Worm (Caenorhabditis elegans) whole organism, midembryonic: ENCODE data around the gene unc-9.

Experiments used
- T22C8.4 ChIP-seq: fragments of 200-800 bp; sonication (Bioruptor generic); IDR thresholded peaks from 2 replicates; pipeline ENCODE4 v1.3.6; 2022; ENCODE audit warnings: missing genetic modification characterization, missing compliant biosample characterization
- cog-1 ChIP-seq: sonication (generic microtip); optimal IDR thresholded peaks from 2 replicates; lab custom pipeline; 2016; ENCODE audit warnings: missing genetic modification characterization, missing compliant biosample characterization
- flt-1 ChIP-seq: fragments of 200-800 bp; sonication (Bioruptor generic); IDR thresholded peaks from 2 replicates; pipeline ENCODE4 v1.3.6; 2022; ENCODE audit warnings: missing genetic modification characterization, missing compliant biosample characterization
- klf-2 ChIP-seq: fragments of 200-800 bp; sonication (Bioruptor generic); conservative IDR thresholded peaks from 2 replicates; pipeline ENCODE4 v1.3.6; 2022; ENCODE audit warnings: missing genetic modification reagents, missing genetic modification characterization, missing compliant biosample characterization
- med-1 ChIP-seq: sonication (generic microtip); optimal IDR thresholded peaks from 2 replicates; lab custom pipeline; 2017; ENCODE audit warnings: missing genetic modification characterization, mild to moderate bottlenecking, missing compliant biosample characterization, antibody characterized with exemption, missing genetic modification reagents; ENCODE audit not compliant: insufficient read depth
- ref-1 ChIP-seq: fragments of 200-800 bp; sonication (Bioruptor generic); conservative IDR thresholded peaks from 2 replicates; pipeline ENCODE4 v1.3.6; 2022; ENCODE audit warnings: missing genetic modification reagents, missing genetic modification characterization, missing compliant biosample characterization
- tab-1 ChIP-seq: fragments of 200-800 bp; sonication (Bioruptor generic); IDR thresholded peaks from 2 replicates; pipeline ENCODE4 v1.3.6; 2022; ENCODE audit warnings: missing genetic modification characterization, missing compliant biosample characterization
- ztf-23 ChIP-seq: fragments of 200-800 bp; sonication (Bioruptor generic); IDR thresholded peaks from 2 replicates; pipeline ENCODE4 v1.3.6; 2022; ENCODE audit warnings: missing genetic modification reagents, missing genetic modification characterization, missing compliant biosample characterization
- ztf-29 ChIP-seq: fragments of 200-800 bp; sonication (Bioruptor generic); IDR thresholded peaks from 2 replicates; pipeline ENCODE4 v1.3.6; 2022; ENCODE audit warnings: missing genetic modification reagents, missing genetic modification characterization, missing compliant biosample characterization

The unc-9 gene

ce11 chrX:13220609-13221008 lies 19.0 kb downstream of the unc-9 start:
- TF ChIP-seq flt-1 (GFP tag; lab: Robert Waterston, UW), result no peak
- no peak for TF ChIP-seq med-1 (GFP tag; lab: Kevin White, UChicago)
- no peak for TF ChIP-seq cog-1 (tag; lab: Kevin White, UChicago)
- no peak for TF ChIP-seq tab-1
- no peak for TF ChIP-seq ztf-29
- TF ChIP-seq T22C8.4 (GFP tag; lab: Robert Waterston, UW), result no peak
- TF ChIP-seq ref-1, result no peak
- no peak for TF ChIP-seq ztf-23 (GFP tag; lab: Robert Waterston, UW)
- no peak for TF ChIP-seq klf-2 (GFP tag; lab: Robert Waterston, UW)

- TF ChIP-seq ztf-29, result no peak
- TF ChIP-seq tab-1, result no peak
- no peak for TF ChIP-seq med-1 (GFP tag; lab: Kevin White, UChicago)
- no peak for TF ChIP-seq flt-1 (GFP tag; lab: Robert Waterston, UW)
- TF ChIP-seq ztf-23 (GFP tag; lab: Robert Waterston, UW), result no peak
- no peak for TF ChIP-seq T22C8.4 (GFP tag; lab: Robert Waterston, UW)
- TF ChIP-seq ref-1, result no peak
- TF ChIP-seq cog-1 (tag; lab: Kevin White, UChicago), result no peak
- TF ChIP-seq klf-2 (GFP tag; lab: Robert Waterston, UW), result no peak
Observed at ce11 chrX:13221357-13221756, 19.8 kb downstream of the unc-9 start, which contains the start of gene asp-4. asp-4 (minus strand) TSS chrX:13221462.

ce11 chrX:13223437-13223836 lies 21.9 kb downstream of the unc-9 start, which contains the start of gene skr-20:
skr-20 (minus strand) TSS chrX:13223537.
- no peak for TF ChIP-seq ztf-29
- no peak for TF ChIP-seq ref-1
- no peak for TF ChIP-seq med-1 (GFP tag; lab: Kevin White, UChicago)
- no peak for TF ChIP-seq ztf-23 (GFP tag; lab: Robert Waterston, UW)
- TF ChIP-seq klf-2 (GFP tag; lab: Robert Waterston, UW), result no peak
- TF ChIP-seq flt-1 (GFP tag; lab: Robert Waterston, UW), result no peak
- no peak for TF ChIP-seq tab-1
- TF ChIP-seq cog-1 (tag; lab: Kevin White, UChicago), result no peak
- no peak for TF ChIP-seq T22C8.4 (GFP tag; lab: Robert Waterston, UW)

- no peak for TF ChIP-seq flt-1 (GFP tag; lab: Robert Waterston, UW)
- TF ChIP-seq ztf-29, result no peak
- TF ChIP-seq ref-1, result no peak
- TF ChIP-seq tab-1, result no peak
- TF ChIP-seq ztf-23 (GFP tag; lab: Robert Waterston, UW), result no peak
- TF ChIP-seq med-1 (GFP tag; lab: Kevin White, UChicago), result no peak
- TF ChIP-seq T22C8.4 (GFP tag; lab: Robert Waterston, UW), result no peak
- TF ChIP-seq cog-1 (tag; lab: Kevin White, UChicago), result no peak
- no peak for TF ChIP-seq klf-2 (GFP tag; lab: Robert Waterston, UW)
Observed at ce11 chrX:13224608-13225007, 23.0 kb downstream of the unc-9 start, which contains the start of gene skr-19. skr-19 (minus strand) TSS chrX:13224708.

- TF ChIP-seq T22C8.4 (GFP tag; lab: Robert Waterston, UW) (no peak), cog-1 (tag; lab: Kevin White, UChicago) (peak; percentile 17)
Observed at ce11 chrX:13225111-13225905, 23.7 kb downstream of the unc-9 start.

- TF ChIP-seq cog-1 (tag; lab: Kevin White, UChicago) (peak; percentile 35), T22C8.4 (GFP tag; lab: Robert Waterston, UW) (peak; percentile 87), klf-2 (GFP tag; lab: Robert Waterston, UW) (no peak)
Observed at ce11 chrX:13226614-13227096, 25.1 kb downstream of the unc-9 start, which contains the start of gene skr-21. skr-21 (minus strand) TSS chrX:13226664.

- TF ChIP-seq ref-1 (no peak), T22C8.4 (GFP tag; lab: Robert Waterston, UW) (no peak), med-1 (GFP tag; lab: Kevin White, UChicago) (no peak), ztf-23 (GFP tag; lab: Robert Waterston, UW) (no peak), ztf-29 (no peak), klf-2 (GFP tag; lab: Robert Waterston, UW) (no peak), cog-1 (tag; lab: Kevin White, UChicago) (no peak), flt-1 (GFP tag; lab: Robert Waterston, UW) (no peak), tab-1 (no peak)
Observed at ce11 chrX:13227778-13228177, 26.2 kb downstream of the unc-9 start.

ce11 chrX:13232259-13232658 lies 30.7 kb downstream of the unc-9 start, which contains the start of gene bgnt-1.5:
bgnt-1.5 (minus strand) TSS chrX:13232359.
- TF ChIP-seq cog-1 (tag; lab: Kevin White, UChicago), result no peak
- no peak for TF ChIP-seq klf-2 (GFP tag; lab: Robert Waterston, UW)
- no peak for TF ChIP-seq tab-1
- TF ChIP-seq ref-1, result no peak

- TF ChIP-seq klf-2 (GFP tag; lab: Robert Waterston, UW) (no peak), cog-1 (tag; lab: Kevin White, UChicago) (no peak), tab-1 (no peak), flt-1 (GFP tag; lab: Robert Waterston, UW) (no peak), ztf-29 (no peak), ref-1 (no peak), T22C8.4 (GFP tag; lab: Robert Waterston, UW) (no peak), ztf-23 (GFP tag; lab: Robert Waterston, UW) (no peak), med-1 (GFP tag; lab: Kevin White, UChicago) (no peak)
Observed at ce11 chrX:13234879-13235278, 33.3 kb downstream of the unc-9 start, which contains the start of gene K08H2.2. K08H2.2 (minus strand) TSS chrX:13234979.
